Fruit fly (Drosophila melanogaster) whole organism, embryonic: Measurements from ENCODE around the gene cerv.

Experiments used
- Abd-B ChIP-seq: fragments of 200-800 bp; sonication (Bioruptor generic); optimal IDR thresholded peaks from 2 replicates; lab custom pipeline; 2018; ENCODE audit warnings: missing biosample characterization, mild to moderate bottlenecking, missing genetic modification characterization, moderate library complexity
- Atf6 ChIP-seq: fragments of 200-800 bp; sonication (Bioruptor generic); IDR thresholded peaks from 2 replicates; pipeline ENCODE4 v1.3.6; 2022; ENCODE audit warnings: missing biosample characterization, missing genetic modification characterization
- CG10147 ChIP-seq: fragments of 200-800 bp; sonication (Bioruptor generic); optimal IDR thresholded peaks from 2 replicates; lab custom pipeline; 2019; ENCODE audit warnings: missing biosample characterization, mild to moderate bottlenecking, missing genetic modification characterization, moderate library complexity
- CG10979 ChIP-seq: fragments of 200-800 bp; sonication (Bioruptor generic); optimal IDR thresholded peaks from 2 replicates; lab custom pipeline; 2018; ENCODE audit warnings: missing biosample characterization, mild to moderate bottlenecking, missing genetic modification characterization, moderate library complexity
- CG12744 ChIP-seq: fragments of 200-800 bp; sonication (Bioruptor generic); optimal IDR thresholded peaks from 2 replicates; lab custom pipeline; 2016; ENCODE audit warnings: missing biosample characterization, missing genetic modification characterization
- CG14667 ChIP-seq: fragments of 200-800 bp; sonication (Bioruptor generic); IDR thresholded peaks from 2 replicates; pipeline ENCODE4 v1.3.6; 2022; ENCODE audit warnings: missing biosample characterization, missing genetic modification characterization
- CG15073 ChIP-seq: fragments of 200-800 bp; sonication (Bioruptor generic); optimal IDR thresholded peaks from 2 replicates; lab custom pipeline; 2016; ENCODE audit warnings: missing biosample characterization, missing genetic modification characterization
- CG16815 ChIP-seq: fragments of 200-800 bp; sonication (Bioruptor generic); optimal IDR thresholded peaks from 3 replicates; lab custom pipeline; 2017; ENCODE audit warnings: missing biosample characterization, mild to moderate bottlenecking, missing genetic modification characterization
- CG18476 ChIP-seq: fragments of 200-800 bp; sonication (Bioruptor generic); optimal IDR thresholded peaks from 2 replicates; lab custom pipeline; 2016; ENCODE audit warnings: missing biosample characterization, mild to moderate bottlenecking, missing genetic modification characterization
- CG31365 ChIP-seq: fragments of 200-800 bp; sonication (Bioruptor generic); optimal IDR thresholded peaks from 2 replicates; lab custom pipeline; 2018; ENCODE audit warnings: missing biosample characterization, mild to moderate bottlenecking, missing genetic modification characterization
- CG32767 ChIP-seq: fragments of 200-800 bp; sonication (Bioruptor generic); IDR thresholded peaks from 2 replicates; pipeline ENCODE4 v1.3.6; 2022; ENCODE audit warnings: missing biosample characterization, missing genetic modification characterization
- CG3726 ChIP-seq: fragments of 200-800 bp; sonication (Bioruptor generic); IDR thresholded peaks from 3 replicates; pipeline ENCODE4, ENCODE4 v1.3.6; 2022; ENCODE audit warnings: missing biosample characterization, missing genetic modification characterization
- CG4360 ChIP-seq: fragments of 200-800 bp; sonication (Bioruptor generic); IDR thresholded peaks from 2 replicates; pipeline ENCODE4 v1.3.6; 2022; ENCODE audit warnings: missing biosample characterization, missing genetic modification characterization
- CG4854 ChIP-seq: fragments of 200-800 bp; sonication (Bioruptor generic); optimal IDR thresholded peaks from 2 replicates; lab custom pipeline; 2016; ENCODE audit warnings: missing biosample characterization, missing genetic modification characterization, inconsistent platforms
- CG5180 ChIP-seq: fragments of 200-800 bp; sonication (Bioruptor generic); optimal IDR thresholded peaks from 3 replicates; lab custom pipeline; 2017; ENCODE audit warnings: missing biosample characterization, missing genetic modification characterization, mild to moderate bottlenecking, moderate library complexity, missing genetic modification reagents
- CG6689 ChIP-seq: fragments of 200-800 bp; sonication (Bioruptor generic); IDR thresholded peaks from 2 replicates; pipeline ENCODE4 v1.3.6; 2022; ENCODE audit warnings: missing biosample characterization, missing genetic modification characterization
- CG6765 ChIP-seq: fragments of 200-800 bp; sonication (Bioruptor generic); optimal IDR thresholded peaks from 3 replicates; lab custom pipeline; 2017; ENCODE audit warnings: missing biosample characterization, mild to moderate bottlenecking, missing genetic modification characterization
- CG9797 ChIP-seq: fragments of 200-800 bp; sonication (Bioruptor generic); optimal IDR thresholded peaks from 3 replicates; lab custom pipeline; 2018; ENCODE audit warnings: missing biosample characterization, mild to moderate bottlenecking, missing genetic modification characterization
- Chrac-16 ChIP-seq: fragments of 200-800 bp; sonication (Bioruptor generic); optimal IDR thresholded peaks from 3 replicates; lab custom pipeline; 2016; ENCODE audit warnings: missing biosample characterization, missing genetic modification characterization
- CrebB ChIP-seq: fragments of 200-800 bp; sonication (Bioruptor generic); optimal IDR thresholded peaks from 3 replicates; lab custom pipeline; 2018; ENCODE audit warnings: missing biosample characterization, mild to moderate bottlenecking, missing genetic modification characterization
- D ChIP-seq, 2 experiments: fragments of 200-800 bp in 1 of 2; fragments of >200 bp in 1 of 2; sonication (Bioruptor generic) in 1 of 2; optimal IDR thresholded peaks; 2 replicates in 1 of 2; 3 replicates in 1 of 2; lab custom pipeline; 2017; ENCODE audit warnings: mild to moderate bottlenecking in 1 of 2, missing biosample characterization in 1 of 2, missing genetic modification characterization in 1 of 2, missing genetic modification reagents in 1 of 2
- D19A ChIP-seq: fragments of 200-800 bp; optimal IDR thresholded peaks from 3 replicates; lab custom pipeline; 2019; ENCODE audit warnings: missing biosample characterization, mild to moderate bottlenecking, missing genetic modification characterization, moderate library complexity
- Gug ChIP-seq: fragments of 200-800 bp; sonication (Bioruptor generic); IDR thresholded peaks from 4 replicates; pipeline ENCODE4 v1.3.6; 2022; ENCODE audit warnings: missing biosample characterization, missing genetic modification characterization
- HHEX ChIP-seq: fragments of 200-800 bp; sonication (Bioruptor generic); optimal IDR thresholded peaks from 3 replicates; lab custom pipeline; 2017; ENCODE audit warnings: missing biosample characterization, mild to moderate bottlenecking, missing genetic modification characterization, missing genetic modification reagents
- HLH54F ChIP-seq: fragments of 200-800 bp; sonication (Bioruptor generic); optimal IDR thresholded peaks from 3 replicates; lab custom pipeline; 2016; ENCODE audit warnings: missing biosample characterization, missing genetic modification characterization
- Hand ChIP-seq: fragments of 200-800 bp; sonication (Bioruptor generic); optimal IDR thresholded peaks from 2 replicates; lab custom pipeline; 2017; ENCODE audit warnings: mild to moderate bottlenecking, missing biosample characterization, missing genetic modification reagents, missing genetic modification characterization
- Hmx ChIP-seq: fragments of 200-800 bp; sonication (Bioruptor generic); optimal IDR thresholded peaks from 2 replicates; lab custom pipeline; 2016; ENCODE audit warnings: missing biosample characterization, missing genetic modification characterization
- Nf-YC ChIP-seq: fragments of 200-800 bp; optimal IDR thresholded peaks from 3 replicates; lab custom pipeline; 2019; ENCODE audit warnings: missing biosample characterization, mild to moderate bottlenecking, missing genetic modification characterization, moderate library complexity
- Xrp1 ChIP-seq: fragments of 200-800 bp; sonication (Bioruptor generic); IDR thresholded peaks from 2 replicates; pipeline ENCODE4 v1.3.6; 2022; ENCODE audit warnings: missing biosample characterization, missing genetic modification characterization
- YL-1 ChIP-seq: fragments of 200-800 bp; sonication (Bioruptor generic); optimal IDR thresholded peaks from 3 replicates; lab custom pipeline; 2017; ENCODE audit warnings: missing biosample characterization, mild to moderate bottlenecking, missing genetic modification characterization
- bowl ChIP-seq: fragments of 200-800 bp; sonication (Bioruptor generic); IDR thresholded peaks from 2 replicates; pipeline ENCODE4 v1.3.6; 2022; ENCODE audit warnings: missing biosample characterization, missing genetic modification characterization
- cwo ChIP-seq: fragments of 200-800 bp; sonication (Bioruptor generic); optimal IDR thresholded peaks from 3 replicates; lab custom pipeline; 2017; ENCODE audit warnings: missing biosample characterization, missing genetic modification characterization, mild to moderate bottlenecking, moderate library complexity, missing genetic modification reagents
- danr ChIP-seq: fragments of 200-800 bp; sonication (Bioruptor generic); IDR thresholded peaks from 2 replicates; pipeline ENCODE4 v1.3.6; 2022; ENCODE audit warnings: missing biosample characterization, missing genetic modification characterization
- eyg ChIP-seq: fragments of 200-800 bp; sonication (Bioruptor generic); optimal IDR thresholded peaks from 3 replicates; lab custom pipeline; 2016; ENCODE audit warnings: missing biosample characterization, missing genetic modification characterization
- fu2 ChIP-seq: fragments of 200-800 bp; sonication (Bioruptor generic); optimal IDR thresholded peaks from 2 replicates; lab custom pipeline; 2016; ENCODE audit warnings: missing biosample characterization, missing genetic modification characterization
- grau ChIP-seq: fragments of 200-800 bp; optimal IDR thresholded peaks from 3 replicates; lab custom pipeline; 2019; ENCODE audit warnings: missing biosample characterization, mild to moderate bottlenecking, missing genetic modification characterization, moderate library complexity
- gsb ChIP-seq: fragments of 200-800 bp; sonication (Bioruptor generic); IDR thresholded peaks from 2 replicates; pipeline ENCODE4 v1.3.6; 2022; ENCODE audit warnings: missing biosample characterization, missing genetic modification characterization
- her ChIP-seq: fragments of 200-800 bp; sonication (Bioruptor generic); optimal IDR thresholded peaks from 2 replicates; lab custom pipeline; 2016; ENCODE audit warnings: missing biosample characterization, missing genetic modification characterization
- kay ChIP-seq: fragments of 200-800 bp; sonication (Bioruptor generic); optimal IDR thresholded peaks from 2 replicates; lab custom pipeline; 2016; ENCODE audit warnings: missing biosample characterization, missing genetic modification characterization
- luna ChIP-seq: fragments of 200-800 bp; sonication (Bioruptor generic); optimal IDR thresholded peaks from 2 replicates; lab custom pipeline; 2016; ENCODE audit warnings: missing biosample characterization, missing genetic modification characterization
- mirr ChIP-seq: fragments of 200-800 bp; sonication (Bioruptor generic); optimal IDR thresholded peaks from 3 replicates; lab custom pipeline; 2018; ENCODE audit warnings: missing biosample characterization, mild to moderate bottlenecking, missing genetic modification characterization
- sc ChIP-seq, 3 experiments: fragments of >200 bp in 2 of 3; fragments of 200-800 bp in 1 of 3; sonication (Bioruptor generic) in 1 of 3; optimal IDR thresholded peaks; 2 replicates in 2 of 3; 3 replicates in 1 of 3; lab custom pipeline; 2017; ENCODE audit warnings: mild to moderate bottlenecking in 1 of 3, missing biosample characterization in 1 of 3, missing genetic modification characterization in 1 of 3, missing genetic modification reagents in 1 of 3
- slp2 ChIP-seq: fragments of 200-800 bp; sonication (Bioruptor generic); optimal IDR thresholded peaks from 2 replicates; lab custom pipeline; 2016; ENCODE audit warnings: missing biosample characterization, missing genetic modification characterization
- tap ChIP-seq: fragments of 200-800 bp; optimal IDR thresholded peaks from 3 replicates; lab custom pipeline; 2019; ENCODE audit warnings: missing biosample characterization, mild to moderate bottlenecking, missing genetic modification characterization, moderate library complexity
- tio ChIP-seq: fragments of 200-800 bp; sonication (Bioruptor generic); optimal IDR thresholded peaks from 2 replicates; lab custom pipeline; 2017; ENCODE audit warnings: missing biosample characterization, missing genetic modification characterization, inconsistent platforms
- toy ChIP-seq: fragments of 200-800 bp; sonication (Bioruptor generic); IDR thresholded peaks from 2 replicates; pipeline ENCODE4 v1.3.6; 2022; ENCODE audit warnings: missing biosample characterization, missing genetic modification characterization
- unpg ChIP-seq: fragments of 200-800 bp; sonication (Bioruptor generic); optimal IDR thresholded peaks from 3 replicates; lab custom pipeline; 2018; ENCODE audit warnings: missing biosample characterization, mild to moderate bottlenecking, missing genetic modification characterization, moderate library complexity
- usp ChIP-seq: fragments of >200 bp; optimal IDR thresholded peaks from 2 replicates; lab custom pipeline; 2017; ENCODE audit warnings: missing biosample characterization, missing genetic modification characterization
- yki ChIP-seq: fragments of >200 bp; optimal IDR thresholded peaks from 3 replicates; lab custom pipeline; 2018
- z ChIP-seq: fragments of 200-800 bp; sonication (Bioruptor generic); IDR thresholded peaks from 3 replicates; pipeline ENCODE4 v1.3.6; 2022; ENCODE audit warnings: missing biosample characterization, missing genetic modification characterization
- zf30C ChIP-seq: fragments of 200-800 bp; sonication (Bioruptor generic); optimal IDR thresholded peaks from 3 replicates; lab custom pipeline; 2018; ENCODE audit warnings: missing biosample characterization, mild to moderate bottlenecking, missing genetic modification characterization

Gene cerv

DNA sequence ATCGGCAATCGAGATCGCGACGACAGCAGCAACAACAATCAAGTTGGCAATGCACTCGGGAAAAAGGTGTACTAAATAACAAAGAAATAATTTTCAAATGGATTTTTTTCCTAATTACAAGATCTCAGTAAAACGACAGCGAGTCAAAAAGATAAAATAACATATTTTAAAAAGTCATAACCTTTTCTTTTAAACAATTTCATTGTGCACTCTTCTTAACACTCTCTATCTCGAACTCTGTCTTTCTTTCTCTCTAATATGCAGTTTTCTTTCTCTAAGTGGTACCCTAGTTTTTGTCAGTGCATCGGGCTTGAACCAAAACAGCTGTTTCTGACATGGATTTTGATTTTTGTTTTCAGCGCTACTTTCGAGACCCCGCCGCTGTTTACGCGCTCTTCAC is 28.9 kb downstream of the cerv start (continued):
- TF ChIP-seq Nf-YC (tag; lab: Kevin White, UChicago) (peak; percentile 68), CG10147 (GFP tag; lab: Kevin White, UChicago) (peak; percentile 87), CG3726 (peak; percentile 54; the same call in 1 of the 3 replicates), kay (GFP tag; lab: Kevin White, UChicago) (peak; percentile 25), CrebB (tag; lab: Kevin White, UChicago) (peak; percentile 49), bowl (no peak), slp2 (peak; percentile 54), CG9797 (GFP tag; lab: Kevin White, UChicago) (no peak), eyg (peak; percentile 36), tap (tag; lab: Kevin White, UChicago) (peak; percentile 68), HHEX (GFP tag; lab: Kevin White, UChicago) (peak; percentile 74), D (optimal IDR thresholded peaks at IDR 0.05; lab: Kevin White, UChicago) (no peak), D (GFP tag; optimal IDR thresholded peaks at IDR 0.05; lab: Kevin White, UChicago) (peak; percentile 64), her (GFP tag; lab: Kevin White, UChicago) (peak; percentile 67), grau (peak; percentile 87), cwo (GFP tag; lab: Kevin White, UChicago) (peak; percentile 70), CG6689 (GFP tag; lab: Robert Waterston, UW) (peak; percentile 75), z (GFP tag; lab: Robert Waterston, UW) (no peak), zf30C (GFP tag; lab: Kevin White, UChicago) (peak; percentile 18), fu2 (GFP tag; lab: Kevin White, UChicago) (peak; percentile 63), CG32767 (GFP tag; lab: Robert Waterston, UW) (no peak; the same call in 1 of the 2 replicates), CG18476 (GFP tag; lab: Kevin White, UChicago) (peak; percentile 69), luna (peak; percentile 66), tio (GFP tag; lab: Kevin White, UChicago) (peak; percentile 68), Hand (GFP tag; lab: Kevin White, UChicago) (peak; percentile 44), usp (GFP tag; lab: Kevin White, UChicago) (no peak), Hmx (GFP tag; lab: Kevin White, UChicago) (peak; percentile 29), D19A (tag; lab: Kevin White, UChicago) (peak; percentile 67), YL-1 (GFP tag; lab: Kevin White, UChicago) (no peak), CG4360 (GFP tag; lab: Robert Waterston, UW) (no peak), CG4854 (peak; percentile 38), mirr (GFP tag; lab: Kevin White, UChicago) (no peak), CG14667 (peak; percentile 71), sc (optimal IDR thresholded peaks at IDR 0.05; lab: Kevin White, UChicago) (no peak), sc (GFP tag; optimal IDR thresholded peaks at IDR 0.05; lab: Kevin White, UChicago) (peak; percentile 16), danr (peak; percentile 71), Abd-B (GFP tag; lab: Kevin White, UChicago) (peak; percentile 75), CG10979 (tag; lab: Kevin White, UChicago) (peak; percentile 72), yki (lab: Kevin White, UChicago) (no peak), CG31365 (tag; lab: Kevin White, UChicago) (no peak), Gug (peak; percentile 55; the same call in 3 of the 4 replicates), CG6765 (GFP tag; lab: Kevin White, UChicago) (peak; percentile 14), Chrac-16 (GFP tag; lab: Kevin White, UChicago) (peak; percentile 70), CG16815 (peak; percentile 24), HLH54F (GFP tag; lab: Kevin White, UChicago) (peak; percentile 64), CG5180 (GFP tag; lab: Kevin White, UChicago) (peak; percentile 73), CG15073 (GFP tag; lab: Kevin White, UChicago) (no peak), Atf6 (peak; percentile 80), unpg (GFP tag; lab: Kevin White, UChicago) (peak; percentile 83), toy (GFP tag; lab: Robert Waterston, UW) (peak; percentile 23; the same call in 1 of the 2 replicates), Xrp1 (peak; percentile 66), CG12744 (GFP tag; lab: Kevin White, UChicago) (peak; percentile 65), gsb (GFP tag; lab: Robert Waterston, UW) (peak; percentile 66)
